Fruit fly (Drosophila melanogaster): ENCODE measurements around the gene CG6216.
"Not testable (repeated sequence)": the region's sequence is repeated elsewhere in the genome, so short reads cannot be mapped to it uniquely, and the experiment has no call there.

- not testable (repeated sequence) for TF ChIP-seq CTCF, CG8478 (optimal IDR thresholded peaks at IDR 0.05)
Observed at dm6 chr3L:11134886-11135285, 15.7 kb downstream of the CG6216 start, which contains the start of gene CG14143.

All from S2 (cell line).